Fruit fly (Drosophila melanogaster) whole organism, embryonic: ENCODE measurements around the gene mRpL3.

ENCODE experiments used
- B-H2 ChIP-seq: fragments of 200-800 bp; sonication (Bioruptor generic); optimal IDR thresholded peaks from 2 replicates; lab custom pipeline; 2018; ENCODE audit warnings: missing biosample characterization, mild to moderate bottlenecking, missing genetic modification characterization
- CG10209 ChIP-seq: fragments of 200-800 bp; sonication (Bioruptor generic); optimal IDR thresholded peaks from 3 replicates; lab custom pipeline; 2017; ENCODE audit warnings: missing biosample characterization, mild to moderate bottlenecking, missing genetic modification characterization, missing genetic modification reagents
- CG10366 ChIP-seq: fragments of 200-800 bp; sonication (Bioruptor generic); IDR thresholded peaks from 2 replicates; pipeline ENCODE4 v1.3.6; 2022; ENCODE audit warnings: missing biosample characterization, missing genetic modification characterization
- CG12071 ChIP-seq: fragments of 200-800 bp; sonication (Bioruptor generic); optimal IDR thresholded peaks from 3 replicates; lab custom pipeline; 2018; ENCODE audit warnings: missing biosample characterization, mild to moderate bottlenecking, missing genetic modification characterization
- CG12219 ChIP-seq: fragments of 200-800 bp; sonication (Bioruptor generic); optimal IDR thresholded peaks from 3 replicates; lab custom pipeline; 2018; ENCODE audit warnings: missing biosample characterization, mild to moderate bottlenecking, missing genetic modification characterization
- CG12236 ChIP-seq: fragments of 200-800 bp; sonication (Bioruptor generic); optimal IDR thresholded peaks from 2 replicates; lab custom pipeline; 2016; ENCODE audit warnings: missing biosample characterization, missing genetic modification characterization
- CG12769 ChIP-seq: fragments of 200-800 bp; sonication (Bioruptor generic); optimal IDR thresholded peaks from 2 replicates; lab custom pipeline; 2019; ENCODE audit warnings: missing biosample characterization, mild to moderate bottlenecking, missing genetic modification characterization, moderate library complexity
- CG12942 ChIP-seq: fragments of 200-800 bp; sonication (Bioruptor generic); optimal IDR thresholded peaks from 3 replicates; lab custom pipeline; 2016; ENCODE audit warnings: missing biosample characterization, missing genetic modification characterization
- CG14860 ChIP-seq: fragments of 200-800 bp; sonication (Bioruptor generic); IDR thresholded peaks from 3 replicates; pipeline ENCODE4 v1.3.6; 2022; ENCODE audit warnings: missing biosample characterization, missing genetic modification characterization; ENCODE audit not compliant: partially characterized antibody
- CG1647 ChIP-seq: fragments of 200-800 bp; sonication (Bioruptor generic); optimal IDR thresholded peaks from 3 replicates; lab custom pipeline; 2016; ENCODE audit warnings: missing biosample characterization, missing genetic modification characterization
- CG17361 ChIP-seq: fragments of 200-800 bp; sonication (Bioruptor generic); IDR thresholded peaks from 3 replicates; pipeline ENCODE4 v1.3.6; 2022; ENCODE audit warnings: missing biosample characterization, missing genetic modification characterization
- CG17385 ChIP-seq: fragments of 200-800 bp; sonication (Bioruptor generic); optimal IDR thresholded peaks from 3 replicates; lab custom pipeline; 2018; ENCODE audit warnings: missing biosample characterization, mild to moderate bottlenecking, missing genetic modification characterization
- CG43689 ChIP-seq: fragments of 200-800 bp; sonication (Bioruptor generic); IDR thresholded peaks from 2 replicates; pipeline ENCODE4 v1.3.6; 2022; ENCODE audit warnings: missing biosample characterization, missing genetic modification characterization
- CG4424 ChIP-seq: fragments of 200-800 bp; sonication (Bioruptor generic); optimal IDR thresholded peaks from 3 replicates; lab custom pipeline; 2016; ENCODE audit warnings: missing biosample characterization, missing genetic modification characterization
- CG6683 ChIP-seq: fragments of 200-800 bp; sonication (Bioruptor generic); optimal IDR thresholded peaks from 2 replicates; lab custom pipeline; 2017; ENCODE audit warnings: missing biosample characterization, mild to moderate bottlenecking, missing genetic modification characterization, missing genetic modification reagents
- CG6689 ChIP-seq: fragments of 200-800 bp; sonication (Bioruptor generic); IDR thresholded peaks from 2 replicates; pipeline ENCODE4 v1.3.6; 2022; ENCODE audit warnings: missing biosample characterization, missing genetic modification characterization
- CG6813 ChIP-seq: fragments of 200-800 bp; sonication (Bioruptor generic); optimal IDR thresholded peaks from 2 replicates; lab custom pipeline; 2017; ENCODE audit warnings: missing biosample characterization, missing genetic modification characterization, mild to moderate bottlenecking, moderate library complexity, missing genetic modification reagents
- CG9932 ChIP-seq: fragments of 200-800 bp; sonication (Bioruptor generic); IDR thresholded peaks from 2 replicates; pipeline ENCODE4 v1.3.6; 2022; ENCODE audit warnings: missing biosample characterization, missing genetic modification characterization
- Doc3 ChIP-seq: fragments of 200-800 bp; sonication (Bioruptor generic); IDR thresholded peaks from 3 replicates; pipeline ENCODE4 v1.3.6; 2022; ENCODE audit warnings: missing biosample characterization, missing genetic modification characterization; ENCODE audit not compliant: partially characterized antibody
- Dp ChIP-seq: fragments of 200-800 bp; sonication (Bioruptor generic); optimal IDR thresholded peaks from 2 replicates; lab custom pipeline; 2018; ENCODE audit warnings: missing biosample characterization, mild to moderate bottlenecking, missing genetic modification characterization, moderate library complexity
- HLH4C ChIP-seq: fragments of 200-800 bp; sonication (Bioruptor generic); IDR thresholded peaks from 3 replicates; pipeline ENCODE4 v1.3.6; 2022; ENCODE audit warnings: missing biosample characterization, missing genetic modification characterization; ENCODE audit not compliant: partially characterized antibody
- HLH54F ChIP-seq: fragments of 200-800 bp; sonication (Bioruptor generic); optimal IDR thresholded peaks from 3 replicates; lab custom pipeline; 2016; ENCODE audit warnings: missing biosample characterization, missing genetic modification characterization
- NK7.1 ChIP-seq: fragments of 200-800 bp; sonication (Bioruptor generic); optimal IDR thresholded peaks from 3 replicates; lab custom pipeline; 2016; ENCODE audit warnings: missing biosample characterization, missing genetic modification characterization
- Nf-YB ChIP-seq: fragments of 200-800 bp; sonication (Bioruptor generic); optimal IDR thresholded peaks from 3 replicates; lab custom pipeline; 2019; ENCODE audit warnings: missing biosample characterization, mild to moderate bottlenecking, missing genetic modification characterization, moderate library complexity
- Sox100B ChIP-seq: fragments of 200-800 bp; sonication (Bioruptor generic); optimal IDR thresholded peaks from 3 replicates; lab custom pipeline; 2018; ENCODE audit warnings: missing biosample characterization, mild to moderate bottlenecking, missing genetic modification characterization
- Sry-δ ChIP-seq: fragments of 200-800 bp; sonication (Bioruptor generic); optimal IDR thresholded peaks from 2 replicates; lab custom pipeline; 2016; ENCODE audit warnings: missing biosample characterization, missing genetic modification characterization
- Ssrp ChIP-seq: fragments of 200-800 bp; sonication (Bioruptor generic); optimal IDR thresholded peaks from 2 replicates; lab custom pipeline; 2018; ENCODE audit warnings: missing biosample characterization, mild to moderate bottlenecking, missing genetic modification characterization, moderate library complexity
- ase ChIP-seq: fragments of 200-800 bp; sonication (Bioruptor generic); IDR thresholded peaks from 3 replicates; pipeline ENCODE4 v1.3.6; 2022; ENCODE audit warnings: missing biosample characterization, missing genetic modification characterization
- bowl ChIP-seq: fragments of 200-800 bp; sonication (Bioruptor generic); IDR thresholded peaks from 2 replicates; pipeline ENCODE4 v1.3.6; 2022; ENCODE audit warnings: missing biosample characterization, missing genetic modification characterization
- cato ChIP-seq: fragments of 200-800 bp; sonication (Bioruptor generic); optimal IDR thresholded peaks from 2 replicates; lab custom pipeline; 2016; ENCODE audit warnings: missing biosample characterization, missing genetic modification characterization, borderline replicate concordance
- chinmo ChIP-seq: fragments of 200-800 bp; sonication (Bioruptor generic); IDR thresholded peaks from 4 replicates; pipeline ENCODE4 v1.3.6; 2022; ENCODE audit warnings: missing biosample characterization, missing genetic modification characterization; ENCODE audit not compliant: partially characterized antibody
- crol ChIP-seq: fragments of 200-800 bp; sonication (Bioruptor generic); IDR thresholded peaks from 2 replicates; pipeline ENCODE4 v1.3.6; 2022; ENCODE audit warnings: missing biosample characterization, missing genetic modification characterization
- da ChIP-seq: fragments of 200-800 bp; sonication (Bioruptor generic); optimal IDR thresholded peaks from 2 replicates; lab custom pipeline; 2016; ENCODE audit warnings: missing biosample characterization, missing genetic modification characterization
- dmrt11E ChIP-seq: fragments of 200-800 bp; sonication (Bioruptor generic); optimal IDR thresholded peaks from 3 replicates; lab custom pipeline; 2018; ENCODE audit warnings: missing biosample characterization, mild to moderate bottlenecking, missing genetic modification characterization, moderate library complexity
- dmrt99B ChIP-seq: fragments of 200-800 bp; sonication (Bioruptor generic); optimal IDR thresholded peaks from 2 replicates; lab custom pipeline; 2018; ENCODE audit warnings: missing biosample characterization, mild to moderate bottlenecking, missing genetic modification characterization, moderate library complexity
- ems ChIP-seq: fragments of 200-800 bp; sonication (Bioruptor generic); optimal IDR thresholded peaks from 3 replicates; lab custom pipeline; 2016; ENCODE audit warnings: missing biosample characterization, missing genetic modification characterization
- exex ChIP-seq: fragments of 200-800 bp; sonication (Bioruptor generic); optimal IDR thresholded peaks from 4 replicates; lab custom pipeline; 2018; ENCODE audit warnings: missing biosample characterization, mild to moderate bottlenecking, missing genetic modification characterization, moderate library complexity
- fd96Cb ChIP-seq: fragments of 200-800 bp; sonication (Bioruptor generic); optimal IDR thresholded peaks from 2 replicates; lab custom pipeline; 2018; ENCODE audit warnings: missing biosample characterization, mild to moderate bottlenecking, missing genetic modification characterization, moderate library complexity
- fru ChIP-seq: fragments of >200 bp; optimal IDR thresholded peaks from 2 replicates; lab custom pipeline; 2017
- gsb ChIP-seq: fragments of 200-800 bp; sonication (Bioruptor generic); IDR thresholded peaks from 2 replicates; pipeline ENCODE4 v1.3.6; 2022; ENCODE audit warnings: missing biosample characterization, missing genetic modification characterization
- h ChIP-seq: fragments of >200 bp; optimal IDR thresholded peaks from 2 replicates; lab custom pipeline; 2017
- nerfin-1 ChIP-seq: fragments of 200-800 bp; sonication (Bioruptor generic); optimal IDR thresholded peaks from 3 replicates; lab custom pipeline; 2019; ENCODE audit warnings: missing biosample characterization, mild to moderate bottlenecking, missing genetic modification characterization, moderate library complexity
- nmo ChIP-seq: fragments of 200-800 bp; sonication (Bioruptor generic); optimal IDR thresholded peaks from 2 replicates; lab custom pipeline; 2018; ENCODE audit warnings: missing biosample characterization, mild to moderate bottlenecking, missing genetic modification characterization, moderate library complexity
- org-1 ChIP-seq: fragments of 200-800 bp; sonication (Bioruptor generic); optimal IDR thresholded peaks from 2 replicates; lab custom pipeline; 2017; ENCODE audit warnings: missing biosample characterization, missing genetic modification characterization
- salm ChIP-seq: fragments of 200-800 bp; sonication (Bioruptor generic); optimal IDR thresholded peaks from 2 replicates; lab custom pipeline; 2018; ENCODE audit warnings: missing biosample characterization, mild to moderate bottlenecking, missing genetic modification characterization
- seq ChIP-seq: fragments of 200-800 bp; sonication (Bioruptor generic); IDR thresholded peaks from 2 replicates; pipeline ENCODE4 v1.3.6; 2022; ENCODE audit warnings: missing biosample characterization, missing genetic modification characterization
- so ChIP-seq: fragments of 200-800 bp; sonication (Bioruptor generic); IDR thresholded peaks from 3 replicates; pipeline ENCODE4 v1.3.6; 2022; ENCODE audit warnings: missing biosample characterization, missing genetic modification characterization
- tgo ChIP-seq: fragments of 200-800 bp; sonication (Bioruptor generic); IDR thresholded peaks from 3 replicates; pipeline ENCODE4 v1.3.6; 2022; ENCODE audit warnings: missing biosample characterization, missing genetic modification characterization
- toy ChIP-seq: fragments of 200-800 bp; sonication (Bioruptor generic); IDR thresholded peaks from 2 replicates; pipeline ENCODE4 v1.3.6; 2022; ENCODE audit warnings: missing biosample characterization, missing genetic modification characterization
- unc-4 ChIP-seq: fragments of 200-800 bp; sonication (Bioruptor generic); IDR thresholded peaks from 2 replicates; pipeline ENCODE4 v1.3.6; 2022; ENCODE audit warnings: missing biosample characterization, missing genetic modification characterization; ENCODE audit not compliant: partially characterized antibody

mRpL3 gene

DNA sequence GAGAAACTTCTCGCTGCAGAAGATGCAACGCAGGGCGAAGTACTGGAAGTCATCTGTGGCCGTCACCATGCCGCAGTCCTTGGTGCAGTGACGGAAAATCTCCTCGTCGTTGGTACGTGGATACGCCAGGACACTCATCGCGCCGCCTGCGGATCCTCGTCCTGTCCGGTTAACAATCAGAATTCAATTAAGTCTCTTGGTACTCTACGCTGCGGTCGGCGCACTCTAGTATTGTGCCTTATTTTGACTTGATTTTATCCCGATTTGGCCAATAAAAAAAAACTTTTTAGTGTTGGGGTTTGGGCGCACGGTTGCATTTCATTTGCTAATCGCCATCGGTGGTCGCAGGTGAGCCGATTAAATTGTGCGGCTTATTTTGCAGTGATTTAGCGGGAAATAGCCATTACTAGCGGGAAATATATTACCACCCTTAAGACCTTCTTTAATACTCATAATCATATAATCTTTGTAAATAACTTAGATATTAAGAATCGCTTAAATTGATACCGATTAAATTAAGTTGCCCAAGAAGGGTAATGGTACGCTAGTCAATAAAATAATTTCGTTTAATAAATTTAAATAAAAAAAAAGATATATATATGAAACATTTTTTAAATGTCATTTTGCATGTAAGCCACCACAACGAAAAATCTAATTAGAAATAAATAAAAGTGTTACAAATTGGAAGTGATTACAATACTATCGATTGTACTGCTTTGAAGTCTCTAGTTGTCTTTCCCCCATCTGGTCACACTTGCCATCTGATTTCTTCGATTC lies 15.0 kb upstream of the mRpL3 start, which contains the start of the genes CG8944 and CCT6:
Gene CG8944 (minus strand): TSS at position 327 of the 777 bp plus-strand sequence.
Gene CCT6 (plus strand): TSS at position 744 of the 777 bp plus-strand sequence.
- no peak for TF ChIP-seq crol (GFP tag; lab: Robert Waterston, UW)
- TF ChIP-seq Doc3: 0 out of 3 replicates have a peak, but pooled peaks have one; percentile 31
- no peak for TF ChIP-seq salm
- no peak for TF ChIP-seq NK7.1 (GFP tag; lab: Kevin White, UChicago)
- TF ChIP-seq fru: no peak
- TF ChIP-seq da: no peak
- TF ChIP-seq org-1 (GFP tag; lab: Kevin White, UChicago): no peak
- TF ChIP-seq CG1647 (GFP tag; lab: Kevin White, UChicago): no peak
- no peak for TF ChIP-seq CG10209 (GFP tag; lab: Kevin White, UChicago)
- TF ChIP-seq Sox100B: no peak
- no peak for TF ChIP-seq CG12942 (GFP tag; lab: Kevin White, UChicago)
- TF ChIP-seq seq (GFP tag; lab: Robert Waterston, UW): no peak
- TF ChIP-seq CG12769 (tag; lab: Kevin White, UChicago): no peak
- TF ChIP-seq chinmo (GFP tag; lab: Robert Waterston, UW): 0 out of 4 replicates have a peak, but pooled peaks have one; percentile 24
- peak; percentile 18; the same call in 1 of the 2 replicates for TF ChIP-seq unc-4 (GFP tag; lab: Robert Waterston, UW)
- TF ChIP-seq CG12219: no peak
- no peak for TF ChIP-seq cato (GFP tag; lab: Kevin White, UChicago)
- no peak for TF ChIP-seq CG10366 (GFP tag; lab: Robert Waterston, UW)
- TF ChIP-seq HLH4C: peak; percentile 50; the same call in 1 of the 3 replicates
- TF ChIP-seq exex (tag; lab: Kevin White, UChicago): no peak
- no peak for TF ChIP-seq CG6683 (GFP tag; lab: Kevin White, UChicago)
- TF ChIP-seq CG43689 (GFP tag; lab: Robert Waterston, UW): no peak
- no peak for TF ChIP-seq ems (GFP tag; lab: Kevin White, UChicago)
- TF ChIP-seq CG6813 (GFP tag; lab: Kevin White, UChicago): no peak
- no peak for TF ChIP-seq ase (GFP tag; lab: Robert Waterston, UW)
- no peak for TF ChIP-seq HLH54F (GFP tag; lab: Kevin White, UChicago)
- no peak for TF ChIP-seq Nf-YB
- no peak for TF ChIP-seq CG12071 (GFP tag; lab: Kevin White, UChicago)
- no peak for TF ChIP-seq Dp (GFP tag; lab: Kevin White, UChicago)
- TF ChIP-seq h: no peak
- no peak for TF ChIP-seq dmrt11E (tag; lab: Kevin White, UChicago)
- no peak for TF ChIP-seq tgo (GFP tag; lab: Robert Waterston, UW)
- no peak for TF ChIP-seq CG17385 (GFP tag; lab: Kevin White, UChicago)
- TF ChIP-seq dmrt99B (tag; lab: Kevin White, UChicago): no peak
- TF ChIP-seq toy (GFP tag; lab: Robert Waterston, UW): no peak
- no peak for TF ChIP-seq nerfin-1 (tag; lab: Kevin White, UChicago)
- no peak for TF ChIP-seq bowl (GFP tag; lab: Robert Waterston, UW)
- TF ChIP-seq B-H2 (GFP tag; lab: Kevin White, UChicago): no peak
- no peak for TF ChIP-seq CG14860
- peak; percentile 69 for TF ChIP-seq Sry-δ (GFP tag; lab: Kevin White, UChicago)
- TF ChIP-seq nmo (GFP tag; lab: Kevin White, UChicago): peak; percentile 29
- no peak for TF ChIP-seq so (GFP tag; lab: Robert Waterston, UW)
- TF ChIP-seq CG4424 (GFP tag; lab: Kevin White, UChicago): peak; percentile 1
- no peak for TF ChIP-seq fd96Cb
- peak; percentile 71 for TF ChIP-seq CG9932 (GFP tag; lab: Robert Waterston, UW)
- TF ChIP-seq CG17361: no peak
- TF ChIP-seq gsb (GFP tag; lab: Robert Waterston, UW): no peak
- TF ChIP-seq CG6689: 0 out of 2 replicates have a peak, but pooled peaks have one; percentile 6
- TF ChIP-seq CG12236: no peak
- peak; percentile 5 for TF ChIP-seq Ssrp (tag; lab: Kevin White, UChicago)
